Worm (Caenorhabditis elegans) whole organism, L3 larva: Measurements from ENCODE around the gene C28H8.7.

ENCODE experiments used
- R02D3.7 ChIP-seq: fragments of 150-350 bp; optimal IDR thresholded peaks from 2 replicates; lab custom pipeline; 2014; ENCODE audit warnings: missing biosample characterization, missing genetic modification characterization
- ZK546.5 ChIP-seq: sonication (generic microtip); optimal IDR thresholded peaks from 2 replicates; lab custom pipeline; 2017; ENCODE audit warnings: missing biosample characterization, missing genetic modification characterization
- aly-2 ChIP-seq: fragments of 150-350 bp; optimal IDR thresholded peaks from 2 replicates; lab custom pipeline; 2014; ENCODE audit warnings: missing biosample characterization, missing genetic modification characterization
- ama-1 ChIP-seq: fragments of 150-350 bp; optimal IDR thresholded peaks from 2 replicates; lab custom pipeline; 2018
- ceh-28 ChIP-seq: fragments of 150-350 bp; optimal IDR thresholded peaks from 2 replicates; lab custom pipeline; 2014; ENCODE audit warnings: missing biosample characterization, missing genetic modification reagents, missing genetic modification characterization
- ceh-82 ChIP-seq: fragments of 150-350 bp; optimal IDR thresholded peaks from 2 replicates; lab custom pipeline; 2014; ENCODE audit warnings: missing biosample characterization, missing genetic modification characterization
- ceh-9 ChIP-seq: sonication (generic microtip); optimal IDR thresholded peaks from 2 replicates; lab custom pipeline; 2018; ENCODE audit warnings: missing biosample characterization, missing genetic modification characterization
- egl-27 ChIP-seq: sonication (generic microtip); optimal IDR thresholded peaks from 4 replicates; lab custom pipeline; 2017; ENCODE audit warnings: missing biosample characterization, missing genetic modification reagents, missing genetic modification characterization
- egl-5 ChIP-seq: fragments of 150-350 bp; optimal IDR thresholded peaks from 2 replicates; lab custom pipeline; 2017; ENCODE audit warnings: missing biosample characterization, missing genetic modification reagents, missing genetic modification characterization, inconsistent platforms
- elt-1 ChIP-seq: fragments of 150-350 bp; optimal IDR thresholded peaks from 2 replicates; lab custom pipeline; 2014; ENCODE audit warnings: missing biosample characterization, missing genetic modification characterization
- elt-3 ChIP-seq, 3 experiments: fragments of 150-350 bp in 1 of 3; sonication (generic microtip) in 2 of 3; optimal IDR thresholded peaks; 2 replicates in 2 of 3; 4 replicates in 1 of 3; lab custom pipeline; 2014 to 2017; ENCODE audit warnings: missing biosample characterization in 3 of 3, missing genetic modification characterization in 3 of 3
- eor-1 ChIP-seq, 2 experiments: fragments of 150-350 bp; optimal IDR thresholded peaks; 2 replicates each; lab custom pipeline; 2014 to 2018; ENCODE audit warnings: missing biosample characterization in 2 of 2, missing genetic modification characterization in 2 of 2
- fkh-10 ChIP-seq: sonication (generic microtip); optimal IDR thresholded peaks from 2 replicates; lab custom pipeline; 2017; ENCODE audit warnings: missing biosample characterization, missing genetic modification reagents, missing genetic modification characterization
- fkh-2 ChIP-seq: fragments of 150-350 bp; optimal IDR thresholded peaks from 2 replicates; lab custom pipeline; 2014; ENCODE audit warnings: missing biosample characterization, missing genetic modification reagents, missing genetic modification characterization
- fos-1 ChIP-seq: fragments of 150-350 bp; optimal IDR thresholded peaks from 2 replicates; lab custom pipeline; 2014; ENCODE audit warnings: missing biosample characterization, missing genetic modification characterization
- jun-1 ChIP-seq: fragments of 150-350 bp; optimal IDR thresholded peaks from 2 replicates; lab custom pipeline; 2014; ENCODE audit warnings: missing biosample characterization, missing genetic modification reagents, missing genetic modification characterization
- lin-15B ChIP-seq: fragments of 150-350 bp; optimal IDR thresholded peaks from 2 replicates; lab custom pipeline; 2014; ENCODE audit warnings: missing biosample characterization, missing genetic modification characterization
- lin-39 ChIP-seq: fragments of 150-350 bp; optimal IDR thresholded peaks from 2 replicates; lab custom pipeline; 2018; ENCODE audit warnings: missing biosample characterization, missing genetic modification reagents, missing genetic modification characterization
- lsy-12 ChIP-seq: sonication (generic microtip); optimal IDR thresholded peaks from 2 replicates; lab custom pipeline; 2016; ENCODE audit warnings: mild to moderate bottlenecking, missing genetic modification characterization, missing compliant biosample characterization
- nfya-1 ChIP-seq: sonication (generic microtip); optimal IDR thresholded peaks from 2 replicates; lab custom pipeline; 2017; ENCODE audit warnings: missing genetic modification characterization, mild to moderate bottlenecking, missing compliant biosample characterization, antibody characterized with exemption, moderate library complexity; ENCODE audit not compliant: insufficient read depth
- nhr-11 ChIP-seq: fragments of 150-350 bp; optimal IDR thresholded peaks from 2 replicates; lab custom pipeline; 2014; ENCODE audit warnings: missing biosample characterization, missing genetic modification characterization
- nhr-12 ChIP-seq: fragments of 150-350 bp; optimal IDR thresholded peaks from 2 replicates; lab custom pipeline; 2014; ENCODE audit warnings: missing biosample characterization, missing genetic modification characterization
- nhr-23 ChIP-seq: fragments of 150-350 bp; optimal IDR thresholded peaks from 2 replicates; lab custom pipeline; 2014; ENCODE audit warnings: missing biosample characterization, missing genetic modification reagents, missing genetic modification characterization
- nhr-237 ChIP-seq: fragments of 150-350 bp; optimal IDR thresholded peaks from 2 replicates; lab custom pipeline; 2014; ENCODE audit warnings: missing biosample characterization, missing genetic modification characterization
- nhr-25 ChIP-seq: sonication (generic microtip); optimal IDR thresholded peaks from 2 replicates; lab custom pipeline; 2017; ENCODE audit warnings: missing biosample characterization, missing genetic modification characterization
- nhr-28 ChIP-seq: fragments of 150-350 bp; optimal IDR thresholded peaks from 2 replicates; lab custom pipeline; 2014; ENCODE audit warnings: missing biosample characterization, missing genetic modification characterization
- nhr-43 ChIP-seq: sonication (generic microtip); optimal IDR thresholded peaks from 2 replicates; lab custom pipeline; 2016; ENCODE audit warnings: mild to moderate bottlenecking, missing genetic modification characterization, missing compliant biosample characterization; ENCODE audit not compliant: poor library complexity, severe bottlenecking
- nhr-77 ChIP-seq: fragments of 150-350 bp; optimal IDR thresholded peaks from 2 replicates; lab custom pipeline; 2014; ENCODE audit warnings: missing biosample characterization, missing genetic modification characterization
- pha-4 ChIP-seq: fragments of 150-350 bp; optimal IDR thresholded peaks from 2 replicates; lab custom pipeline; 2014; ENCODE audit warnings: missing biosample characterization, missing genetic modification reagents, missing genetic modification characterization
- sea-2 ChIP-seq: fragments of 150-350 bp; sonication (generic microtip); optimal IDR thresholded peaks from 4 replicates; lab custom pipeline; 2014; ENCODE audit warnings: missing biosample characterization, missing genetic modification reagents, missing genetic modification characterization
- snpc-4 ChIP-seq: fragments of 150-350 bp; optimal IDR thresholded peaks from 2 replicates; lab custom pipeline; 2014; ENCODE audit warnings: missing biosample characterization, missing genetic modification characterization
- tbx-2 ChIP-seq: sonication (generic microtip); optimal IDR thresholded peaks from 2 replicates; lab custom pipeline; 2016; ENCODE audit warnings: mild to moderate bottlenecking, missing genetic modification characterization, missing compliant biosample characterization
- unc-62 ChIP-seq: fragments of 150-350 bp; sonication (generic microtip); optimal IDR thresholded peaks from 4 replicates; lab custom pipeline; 2014; ENCODE audit warnings: missing biosample characterization, missing genetic modification reagents, missing genetic modification characterization
- zag-1 ChIP-seq: fragments of 150-350 bp; optimal IDR thresholded peaks from 2 replicates; lab custom pipeline; 2014; ENCODE audit warnings: missing biosample characterization, missing genetic modification characterization
- ztf-11 ChIP-seq: fragments of 150-350 bp; optimal IDR thresholded peaks from 2 replicates; lab custom pipeline; 2014; ENCODE audit warnings: missing biosample characterization, missing genetic modification characterization
- ztf-4 ChIP-seq: fragments of 150-350 bp; optimal IDR thresholded peaks from 2 replicates; lab custom pipeline; 2014; ENCODE audit warnings: missing biosample characterization, missing genetic modification characterization

Gene C28H8.7

DNA sequence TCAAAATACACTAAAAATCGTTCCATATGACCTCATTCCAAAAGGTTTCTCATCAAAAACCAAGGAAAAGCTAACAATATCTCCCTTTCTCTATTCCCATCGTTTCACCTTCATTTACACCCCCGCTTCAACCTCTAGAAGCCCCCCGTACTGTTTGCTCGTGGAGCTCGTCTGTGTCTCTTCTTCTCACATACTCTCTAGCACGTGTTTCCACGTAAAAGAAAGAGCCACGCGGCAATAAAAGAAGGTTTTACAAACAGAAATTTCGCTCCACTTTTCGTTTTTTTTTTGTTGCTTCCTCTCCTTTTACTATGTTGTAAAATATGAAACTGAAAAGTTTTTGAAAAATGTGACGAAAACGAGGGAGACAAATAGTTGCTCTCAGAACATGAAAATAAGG lies 6.1 kb upstream of the C28H8.7 start:
- TF ChIP-seq R02D3.7 (tag; lab: Kevin White, UChicago) (no peak), pha-4 (tag; lab: Kevin White, UChicago) (peak; percentile 59), ama-1 (lab: Kevin White, UChicago) (no peak)

- no peak for TF ChIP-seq nhr-77
- TF ChIP-seq unc-62 (GFP tag; lab: Kevin White, UChicago) = no peak
- no peak for TF ChIP-seq nhr-11 (tag; lab: Kevin White, UChicago)
- no peak for TF ChIP-seq nhr-25 (tag; lab: Kevin White, UChicago)
- TF ChIP-seq nfya-1 (tag; lab: Kevin White, UChicago) = no peak
- no peak for TF ChIP-seq elt-3 (tag; optimal IDR thresholded peaks at IDR 0.05; lab: Kevin White, UChicago)
- no peak for TF ChIP-seq ceh-82 (tag; lab: Kevin White, UChicago)
- TF ChIP-seq nhr-23 = no peak
- no peak for TF ChIP-seq elt-1 (tag; lab: Kevin White, UChicago)
- no peak for TF ChIP-seq aly-2 (tag; lab: Kevin White, UChicago)
- TF ChIP-seq fkh-10 (GFP tag; lab: Kevin White, UChicago) = no peak
- TF ChIP-seq snpc-4 (tag; lab: Kevin White, UChicago) = no peak
- no peak for TF ChIP-seq pha-4 (tag; lab: Kevin White, UChicago)
Measured at ce11 chrIII:5888675-5889074, 1.9 kb upstream of the C28H8.7 start, which contains the start of gene C28H8.8. Gene C28H8.8 (minus strand): TSS chrIII:5888775.

DNA sequence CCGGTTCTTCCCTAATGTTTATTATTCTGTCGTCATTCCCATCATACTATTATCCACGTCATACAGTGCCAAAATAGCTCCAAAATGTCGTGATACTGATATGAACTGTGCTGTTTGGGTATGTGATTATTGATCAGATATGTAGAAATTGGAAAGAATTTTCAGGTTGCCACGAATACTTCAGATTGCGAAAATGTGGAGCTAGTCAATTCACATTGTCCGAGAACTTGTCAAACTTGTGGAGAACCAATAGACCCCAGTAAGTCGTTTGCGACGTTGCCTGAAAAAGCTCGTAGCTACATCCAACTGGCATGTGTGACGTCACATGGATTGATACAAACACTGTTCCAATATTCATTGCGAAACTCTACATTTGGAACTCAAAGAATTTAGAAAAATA lies 2.3 kb downstream of the C28H8.7 start:
- TF ChIP-seq elt-3 (tag; optimal IDR thresholded peaks at IDR 0.05; lab: Kevin White, UChicago) = no peak
- TF ChIP-seq lsy-12 (tag; lab: Kevin White, UChicago) = no peak
- TF ChIP-seq fos-1 (tag; lab: Kevin White, UChicago) = no peak
- no peak for TF ChIP-seq egl-27 (tag; lab: Kevin White, UChicago)
- no peak for TF ChIP-seq tbx-2 (tag; lab: Kevin White, UChicago)
- no peak for TF ChIP-seq unc-62 (GFP tag; lab: Kevin White, UChicago)
- no peak for TF ChIP-seq sea-2 (GFP tag; lab: Kevin White, UChicago)
- no peak for TF ChIP-seq ztf-4 (tag; lab: Kevin White, UChicago)
- no peak for TF ChIP-seq ZK546.5 (tag; lab: Kevin White, UChicago)
- TF ChIP-seq nhr-77 = no peak
- no peak for TF ChIP-seq nhr-11 (tag; lab: Kevin White, UChicago)
- TF ChIP-seq lin-39 (tag; lab: Kevin White, UChicago) = no peak
- no peak for TF ChIP-seq snpc-4 (tag; lab: Kevin White, UChicago)
- no peak for TF ChIP-seq fkh-2 (tag; lab: Kevin White, UChicago)
- TF ChIP-seq, all 47 proteins: peak for 0

ce11 chrIII:5884007-5884406 lies 2.8 kb downstream of the C28H8.7 start, which contains the start of gene C28H8.5:
Gene C28H8.5 (plus strand): TSS chrIII:5884307.
- TF ChIP-seq R02D3.7 (tag; lab: Kevin White, UChicago) (no peak), fos-1 (tag; lab: Kevin White, UChicago) (no peak), ceh-9 (no peak), nhr-28 (tag; lab: Kevin White, UChicago) (no peak), aly-2 (tag; lab: Kevin White, UChicago) (no peak), lin-39 (tag; lab: Kevin White, UChicago) (no peak), nhr-12 (no peak), jun-1 (no peak), ama-1 (lab: Kevin White, UChicago) (no peak), ceh-28 (tag; lab: Kevin White, UChicago) (no peak), ztf-11 (tag; lab: Kevin White, UChicago) (no peak), nhr-77 (no peak)
- TF ChIP-seq, all 47 proteins: peak for 0

- TF ChIP-seq eor-1 (tag; optimal IDR thresholded peaks at IDR 0.05; lab: Kevin White, UChicago) (no peak), ama-1 (lab: Kevin White, UChicago) (no peak), lin-15B (no peak), egl-5 (tag; lab: Kevin White, UChicago) (no peak), ZK546.5 (tag; lab: Kevin White, UChicago) (no peak), unc-62 (GFP tag; lab: Kevin White, UChicago) (no peak), elt-3 (tag; optimal IDR thresholded peaks at IDR 0.05; lab: Kevin White, UChicago) (peak in 1 of 3 experiments; percentile 82), zag-1 (tag; lab: Kevin White, UChicago) (no peak), lin-39 (tag; lab: Kevin White, UChicago) (no peak), nhr-43 (peak; percentile 10), nhr-237 (tag; lab: Kevin White, UChicago) (no peak)
- TF ChIP-seq, all 47 proteins: peak for 2
Measured at ce11 chrIII:5883517-5883916, 3.3 kb downstream of the C28H8.7 start.
